Worm (Caenorhabditis elegans): ENCODE data around the gene dtmk-1.

DNA sequence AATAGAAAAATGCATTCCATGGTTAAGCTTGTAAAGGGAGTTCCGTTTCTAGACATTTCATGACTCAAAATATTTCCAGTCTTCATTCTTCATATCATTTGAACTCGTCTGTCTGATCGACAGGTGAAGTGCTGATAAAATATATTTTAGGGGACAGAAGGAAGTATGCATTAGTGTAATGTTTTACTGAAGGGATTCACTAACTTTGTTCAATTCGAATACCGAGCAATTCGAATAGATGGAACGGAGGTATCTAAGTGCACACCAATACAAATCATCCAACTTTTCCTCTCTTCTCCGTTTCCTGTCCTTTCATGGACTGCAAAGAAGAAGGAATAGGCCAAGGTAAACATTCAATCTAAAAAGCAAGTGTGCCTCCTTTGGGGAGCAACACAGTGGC is 3.1 kb downstream of the dtmk-1 start:
- TF ChIP-seq nhr-237 (tag; optimal IDR thresholded peaks at IDR 0.05) (no peak), dve-1 (tag; optimal IDR thresholded peaks at IDR 0.05; ENCODE audit: insufficient read depth) (no peak), mep-1 (tag; optimal IDR thresholded peaks at IDR 0.05) (no peak), mdl-1 (tag; optimal IDR thresholded peaks at IDR 0.05) (no peak), ZK546.5 (tag; optimal IDR thresholded peaks at IDR 0.05) (no peak), rbr-2 (tag; optimal IDR thresholded peaks at IDR 0.05) (no peak), skn-1 (tag; optimal IDR thresholded peaks at IDR 0.05) (no peak)

Measured in whole organism, L4 larva.